Fruit fly (Drosophila melanogaster) whole organism, embryonic: Measurements from ENCODE around the gene CG15930.

Experiments
- Abd-B ChIP-seq: fragments of 200-800 bp; sonication (Bioruptor generic); optimal IDR thresholded peaks from 2 replicates; lab custom pipeline; 2018; ENCODE audit warnings: missing biosample characterization, mild to moderate bottlenecking, missing genetic modification characterization, moderate library complexity
- Adf1 ChIP-seq: fragments of 200-800 bp; sonication (Bioruptor generic); IDR thresholded peaks from 2 replicates; pipeline ENCODE4 v1.3.6; 2022; ENCODE audit warnings: missing biosample characterization, missing genetic modification characterization
- Awh ChIP-seq: fragments of 200-800 bp; sonication (Bioruptor generic); IDR thresholded peaks from 2 replicates; pipeline ENCODE4, ENCODE4 v1.3.6; 2022; ENCODE audit warnings: missing biosample characterization, missing genetic modification characterization
- B-H1 ChIP-seq: fragments of 200-800 bp; sonication (Bioruptor generic); IDR thresholded peaks from 3 replicates; pipeline ENCODE4 v1.3.6; 2022; ENCODE audit warnings: missing biosample characterization, missing genetic modification characterization
- CG10543 ChIP-seq: fragments of 200-800 bp; sonication (Bioruptor generic); optimal IDR thresholded peaks from 3 replicates; lab custom pipeline; 2017; ENCODE audit warnings: missing biosample characterization, mild to moderate bottlenecking, missing genetic modification characterization, moderate library complexity
- CG11093 ChIP-seq: fragments of 200-800 bp; sonication (Bioruptor generic); IDR thresholded peaks from 3 replicates; pipeline ENCODE4 v1.3.6; 2022; ENCODE audit warnings: missing biosample characterization, missing genetic modification characterization
- CG12219 ChIP-seq: fragments of 200-800 bp; sonication (Bioruptor generic); optimal IDR thresholded peaks from 3 replicates; lab custom pipeline; 2018; ENCODE audit warnings: missing biosample characterization, mild to moderate bottlenecking, missing genetic modification characterization
- CG14014 ChIP-seq: fragments of 200-800 bp; sonication (Bioruptor generic); IDR thresholded peaks from 2 replicates; pipeline ENCODE4 v1.3.6; 2022; ENCODE audit warnings: missing biosample characterization, missing genetic modification characterization
- CG15011 ChIP-seq: fragments of 200-800 bp; sonication (Bioruptor generic); optimal IDR thresholded peaks from 3 replicates; lab custom pipeline; 2018; ENCODE audit warnings: missing biosample characterization, mild to moderate bottlenecking, missing genetic modification characterization
- CG15514 ChIP-seq: fragments of 200-800 bp; sonication (Bioruptor generic); optimal IDR thresholded peaks from 3 replicates; lab custom pipeline; 2017; ENCODE audit warnings: missing biosample characterization, missing genetic modification characterization, mild to moderate bottlenecking, moderate library complexity, missing genetic modification reagents
- CG17359 ChIP-seq: fragments of 200-800 bp; sonication (Bioruptor generic); optimal IDR thresholded peaks from 3 replicates; lab custom pipeline; 2018; ENCODE audit warnings: missing biosample characterization, mild to moderate bottlenecking, missing genetic modification characterization, moderate library complexity
- CG18476 ChIP-seq: fragments of 200-800 bp; sonication (Bioruptor generic); optimal IDR thresholded peaks from 2 replicates; lab custom pipeline; 2016; ENCODE audit warnings: missing biosample characterization, mild to moderate bottlenecking, missing genetic modification characterization
- CG2889 ChIP-seq: fragments of 200-800 bp; sonication (Bioruptor generic); IDR thresholded peaks from 3 replicates; pipeline ENCODE4 v1.3.6; 2022; ENCODE audit warnings: missing biosample characterization, missing genetic modification characterization
- CG32767 ChIP-seq: fragments of 200-800 bp; sonication (Bioruptor generic); IDR thresholded peaks from 2 replicates; pipeline ENCODE4 v1.3.6; 2022; ENCODE audit warnings: missing biosample characterization, missing genetic modification characterization
- CG4424 ChIP-seq: fragments of 200-800 bp; sonication (Bioruptor generic); optimal IDR thresholded peaks from 3 replicates; lab custom pipeline; 2016; ENCODE audit warnings: missing biosample characterization, missing genetic modification characterization
- CG6791 ChIP-seq: fragments of 200-800 bp; sonication (Bioruptor generic); IDR thresholded peaks from 3 replicates; pipeline ENCODE4 v1.3.6; 2022; ENCODE audit warnings: missing biosample characterization, missing genetic modification characterization; ENCODE audit not compliant: partially characterized antibody
- CG6813 ChIP-seq: fragments of 200-800 bp; sonication (Bioruptor generic); optimal IDR thresholded peaks from 2 replicates; lab custom pipeline; 2017; ENCODE audit warnings: missing biosample characterization, missing genetic modification characterization, mild to moderate bottlenecking, moderate library complexity, missing genetic modification reagents
- CG6854 ChIP-seq: fragments of 200-800 bp; sonication (Bioruptor generic); optimal IDR thresholded peaks from 3 replicates; lab custom pipeline; 2017; ENCODE audit warnings: missing biosample characterization, mild to moderate bottlenecking, missing genetic modification characterization
- CG7745 ChIP-seq: fragments of 200-800 bp; sonication (Bioruptor generic); optimal IDR thresholded peaks from 2 replicates; lab custom pipeline; 2018; ENCODE audit warnings: missing biosample characterization, mild to moderate bottlenecking, missing genetic modification characterization, moderate library complexity
- CG8290 ChIP-seq, 3 experiments: fragments of 200-800 bp; sonication (Bioruptor generic); optimal IDR thresholded peaks; 2 replicates each; lab custom pipeline; 2016 to 2019; ENCODE audit warnings: missing biosample characterization in 3 of 3, missing genetic modification characterization in 3 of 3, mild to moderate bottlenecking in 2 of 3, moderate library complexity in 1 of 3
- CG8944 ChIP-seq: fragments of 200-800 bp; sonication (Bioruptor generic); optimal IDR thresholded peaks from 3 replicates; lab custom pipeline; 2016; ENCODE audit warnings: missing biosample characterization, missing genetic modification characterization
- CoRest ChIP-seq: fragments of 200-800 bp; sonication (Bioruptor generic); optimal IDR thresholded peaks from 3 replicates; lab custom pipeline; 2018; ENCODE audit warnings: missing biosample characterization, mild to moderate bottlenecking, missing genetic modification characterization, moderate library complexity
- CrebB ChIP-seq: fragments of 200-800 bp; sonication (Bioruptor generic); optimal IDR thresholded peaks from 3 replicates; lab custom pipeline; 2018; ENCODE audit warnings: missing biosample characterization, mild to moderate bottlenecking, missing genetic modification characterization
- Dek ChIP-seq: fragments of 200-800 bp; sonication (Bioruptor generic); optimal IDR thresholded peaks from 3 replicates; lab custom pipeline; 2019; ENCODE audit warnings: missing biosample characterization, mild to moderate bottlenecking, missing genetic modification characterization, moderate library complexity
- Dll ChIP-seq: fragments of 200-800 bp; sonication (Bioruptor generic); IDR thresholded peaks from 4 replicates; pipeline ENCODE4 v1.3.6; 2022; ENCODE audit warnings: missing biosample characterization, missing genetic modification characterization; ENCODE audit not compliant: partially characterized antibody
- Dp ChIP-seq: fragments of 200-800 bp; sonication (Bioruptor generic); optimal IDR thresholded peaks from 2 replicates; lab custom pipeline; 2018; ENCODE audit warnings: missing biosample characterization, mild to moderate bottlenecking, missing genetic modification characterization, moderate library complexity
- H2.0 ChIP-seq: fragments of 200-800 bp; sonication (Bioruptor generic); IDR thresholded peaks from 2 replicates; pipeline ENCODE4 v1.3.6; 2022; ENCODE audit warnings: missing biosample characterization, missing genetic modification characterization
- Hr3 ChIP-seq: fragments of 200-800 bp; sonication (Bioruptor generic); optimal IDR thresholded peaks from 3 replicates; lab custom pipeline; 2016; ENCODE audit warnings: missing biosample characterization, missing genetic modification characterization
- NFAT ChIP-seq: fragments of 200-800 bp; sonication (Bioruptor generic); IDR thresholded peaks from 2 replicates; pipeline ENCODE4 v1.3.6; 2022; ENCODE audit warnings: missing biosample characterization, missing genetic modification characterization
- Nf-YC ChIP-seq: fragments of 200-800 bp; optimal IDR thresholded peaks from 3 replicates; lab custom pipeline; 2019; ENCODE audit warnings: missing biosample characterization, mild to moderate bottlenecking, missing genetic modification characterization, moderate library complexity
- NfI ChIP-seq: fragments of 200-800 bp; sonication (Bioruptor generic); optimal IDR thresholded peaks from 3 replicates; lab custom pipeline; 2018; ENCODE audit warnings: missing biosample characterization, mild to moderate bottlenecking, missing genetic modification characterization, moderate library complexity
- bowl ChIP-seq: fragments of 200-800 bp; sonication (Bioruptor generic); IDR thresholded peaks from 2 replicates; pipeline ENCODE4 v1.3.6; 2022; ENCODE audit warnings: missing biosample characterization, missing genetic modification characterization
- btn ChIP-seq: fragments of 200-800 bp; sonication (Bioruptor generic); optimal IDR thresholded peaks from 2 replicates; lab custom pipeline; 2016; ENCODE audit warnings: missing biosample characterization, missing genetic modification characterization
- cato ChIP-seq: fragments of 200-800 bp; sonication (Bioruptor generic); optimal IDR thresholded peaks from 2 replicates; lab custom pipeline; 2016; ENCODE audit warnings: missing biosample characterization, missing genetic modification characterization, borderline replicate concordance
- chm ChIP-seq: fragments of 200-800 bp; sonication (Bioruptor generic); IDR thresholded peaks from 2 replicates; pipeline ENCODE4 v1.3.6; 2022; ENCODE audit warnings: missing biosample characterization, missing genetic modification characterization
- ewg ChIP-seq: fragments of 200-800 bp; sonication (Bioruptor generic); optimal IDR thresholded peaks from 3 replicates; lab custom pipeline; 2017; ENCODE audit warnings: mild to moderate bottlenecking, missing biosample characterization, missing genetic modification reagents, missing genetic modification characterization
- fd102C ChIP-seq: fragments of 200-800 bp; sonication (Bioruptor generic); optimal IDR thresholded peaks from 2 replicates; lab custom pipeline; 2018; ENCODE audit warnings: missing biosample characterization, mild to moderate bottlenecking, missing genetic modification characterization, moderate library complexity
- jigr1 ChIP-seq: fragments of 200-800 bp; sonication (Bioruptor generic); IDR thresholded peaks from 3 replicates; pipeline ENCODE4 v1.3.6; 2022; ENCODE audit warnings: missing biosample characterization, missing genetic modification characterization
- jumu ChIP-seq: fragments of 200-800 bp; sonication (Bioruptor generic); optimal IDR thresholded peaks from 3 replicates; lab custom pipeline; 2016; ENCODE audit warnings: missing biosample characterization, missing genetic modification characterization
- knrl ChIP-seq: fragments of 200-800 bp; sonication (Bioruptor generic); IDR thresholded peaks from 3 replicates; pipeline ENCODE4 v1.3.6; 2022; ENCODE audit warnings: missing biosample characterization, missing genetic modification characterization; ENCODE audit not compliant: partially characterized antibody
- psq ChIP-seq: fragments of 200-800 bp; sonication (Bioruptor generic); optimal IDR thresholded peaks from 2 replicates; lab custom pipeline; 2017; ENCODE audit warnings: missing biosample characterization, missing genetic modification characterization
- repo ChIP-seq: fragments of 200-800 bp; sonication (Bioruptor generic); optimal IDR thresholded peaks from 2 replicates; lab custom pipeline; 2016; ENCODE audit warnings: missing biosample characterization, missing genetic modification characterization
- salm ChIP-seq: fragments of 200-800 bp; sonication (Bioruptor generic); optimal IDR thresholded peaks from 2 replicates; lab custom pipeline; 2018; ENCODE audit warnings: missing biosample characterization, mild to moderate bottlenecking, missing genetic modification characterization
- sens ChIP-seq: fragments of 200-800 bp; sonication (Bioruptor generic); peaks from one replicate; lab custom pipeline; 2016; ENCODE audit warnings: missing biosample characterization, missing genetic modification characterization
- sens-2 ChIP-seq: fragments of 200-800 bp; sonication (Bioruptor generic); IDR thresholded peaks from 2 replicates; pipeline ENCODE4 v1.3.6; 2022; ENCODE audit warnings: missing biosample characterization, missing genetic modification characterization
- slp2 ChIP-seq: fragments of 200-800 bp; sonication (Bioruptor generic); optimal IDR thresholded peaks from 2 replicates; lab custom pipeline; 2016; ENCODE audit warnings: missing biosample characterization, missing genetic modification characterization
- so ChIP-seq: fragments of 200-800 bp; sonication (Bioruptor generic); IDR thresholded peaks from 3 replicates; pipeline ENCODE4 v1.3.6; 2022; ENCODE audit warnings: missing biosample characterization, missing genetic modification characterization
- sqz ChIP-seq: fragments of 200-800 bp; sonication (Bioruptor generic); optimal IDR thresholded peaks from 3 replicates; lab custom pipeline; 2018; ENCODE audit warnings: missing biosample characterization, mild to moderate bottlenecking, missing genetic modification characterization
- tin ChIP-seq: fragments of 200-800 bp; sonication (Bioruptor generic); optimal IDR thresholded peaks from 3 replicates; lab custom pipeline; 2016; ENCODE audit warnings: missing biosample characterization, missing genetic modification characterization
- zfh1 ChIP-seq: fragments of 200-800 bp; sonication (Bioruptor generic); IDR thresholded peaks from 3 replicates; pipeline ENCODE4 v1.3.6; 2022; ENCODE audit warnings: missing biosample characterization, missing genetic modification characterization

CG15930 gene

DNA sequence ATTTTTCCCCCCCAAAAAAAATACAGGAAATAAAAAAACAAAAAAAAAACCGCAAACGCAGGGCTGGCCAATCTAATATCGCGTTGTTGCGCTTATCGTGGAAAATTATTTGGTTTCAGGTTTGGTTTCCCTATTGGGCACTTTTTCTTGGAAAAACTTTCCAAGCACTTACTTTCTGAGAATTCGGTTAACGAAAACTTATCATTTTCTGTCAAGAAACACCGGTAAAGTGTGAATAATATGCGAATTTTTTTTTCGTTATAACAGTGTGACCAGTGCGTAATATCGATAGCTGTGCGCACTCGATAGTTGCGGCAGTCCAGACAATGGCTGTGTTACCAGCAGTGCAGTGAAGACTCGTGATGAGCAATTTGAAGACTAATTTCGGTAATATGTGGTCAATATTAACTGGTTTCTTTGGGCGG is 5.4 kb upstream of the CG15930 start, which contains the start of gene Rnp4F (continued):
- TF ChIP-seq bowl (0 out of 2 replicates have a peak, but pooled peaks have one; percentile 24), psq (GFP tag; lab: Kevin White, UChicago) (peak; percentile 25), NFAT (peak; percentile 83), CG15514 (GFP tag; lab: Kevin White, UChicago) (peak; percentile 56), CG18476 (GFP tag; lab: Kevin White, UChicago) (no peak), NfI (GFP tag; lab: Kevin White, UChicago) (peak; percentile 64), CG14014 (GFP tag; lab: Robert Waterston, UW) (peak; percentile 57; the same call in 1 of the 2 replicates), Hr3 (GFP tag; lab: Kevin White, UChicago) (peak; percentile 67), Adf1 (GFP tag; lab: Robert Waterston, UW) (no peak; the same call in 1 of the 2 replicates), cato (GFP tag; lab: Kevin White, UChicago) (peak; percentile 53), chm (GFP tag; lab: Robert Waterston, UW) (no peak), CG12219 (GFP tag; lab: Kevin White, UChicago) (no peak), CG2889 (GFP tag; lab: Robert Waterston, UW) (0 out of 3 replicates have a peak, but pooled peaks have one; percentile 45), CG10543 (GFP tag; lab: Kevin White, UChicago) (peak; percentile 74), CG7745 (tag; lab: Kevin White, UChicago) (no peak), CG32767 (GFP tag; lab: Robert Waterston, UW) (no peak; the same call in 1 of the 2 replicates), CG4424 (GFP tag; lab: Kevin White, UChicago) (peak; percentile 59), jigr1 (GFP tag; lab: Robert Waterston, UW) (peak; percentile 58; the same call in 1 of the 3 replicates), so (GFP tag; lab: Robert Waterston, UW) (peak; percentile 36; the same call in 1 of the 3 replicates), CG6854 (no peak), salm (no peak), slp2 (peak; percentile 44), CG11093 (GFP tag; lab: Robert Waterston, UW) (peak; percentile 37; the same call in 1 of the 3 replicates), sens-2 (no peak), btn (GFP tag; lab: Kevin White, UChicago) (peak; percentile 13), Nf-YC (tag; lab: Kevin White, UChicago) (peak; percentile 21), CG6791 (GFP tag; lab: Robert Waterston, UW) (peak; percentile 80), Dp (GFP tag; lab: Kevin White, UChicago) (peak; percentile 55), fd102C (GFP tag; lab: Kevin White, UChicago) (no peak), jumu (GFP tag; lab: Kevin White, UChicago) (peak; percentile 65), CoRest (tag; lab: Kevin White, UChicago) (peak; percentile 77), CG8290 (GFP tag; optimal IDR thresholded peaks at IDR 0.05; lab: Kevin White, UChicago) (peak; percentile 38), CG8290 (tag; optimal IDR thresholded peaks at IDR 0.05; lab: Kevin White, UChicago) (no peak), CG15011 (GFP tag; lab: Kevin White, UChicago) (no peak), Dek (tag; lab: Kevin White, UChicago) (peak; percentile 59), sens (peak; percentile 90), sqz (GFP tag; lab: Kevin White, UChicago) (peak; percentile 99), Abd-B (GFP tag; lab: Kevin White, UChicago) (peak; percentile 63), Dll (GFP tag; lab: Robert Waterston, UW) (peak; percentile 76), ewg (GFP tag; lab: Kevin White, UChicago) (peak; percentile 43), tin (GFP tag; lab: Kevin White, UChicago) (peak; percentile 74), zfh1 (GFP tag; lab: Robert Waterston, UW) (peak; percentile 76), CG8944 (GFP tag; lab: Kevin White, UChicago) (peak; percentile 76), knrl (GFP tag; lab: Robert Waterston, UW) (peak; percentile 88), B-H1 (GFP tag; lab: Robert Waterston, UW) (peak; percentile 35; the same call in 1 of the 3 replicates), CG17359 (tag; lab: Kevin White, UChicago) (peak; percentile 64), repo (GFP tag; lab: Kevin White, UChicago) (peak; percentile 23), Awh (GFP tag; lab: Robert Waterston, UW) (no peak), H2.0 (GFP tag; lab: Robert Waterston, UW) (peak; percentile 39; the same call in 1 of the 2 replicates), CG6813 (GFP tag; lab: Kevin White, UChicago) (peak; percentile 28), CrebB (tag; lab: Kevin White, UChicago) (no peak)
